Worm (Caenorhabditis elegans): ENCODE results near the gene grd-8.

- TF ChIP-seq nhr-237 (tag; optimal IDR thresholded peaks at IDR 0.05): no peak
- TF ChIP-seq nhr-76 (tag; optimal IDR thresholded peaks at IDR 0.05): no peak
- no peak for TF ChIP-seq unc-62 (GFP tag; optimal IDR thresholded peaks at IDR 0.05)
- no peak for TF ChIP-seq nhr-28 (tag; optimal IDR thresholded peaks at IDR 0.05)
- TF ChIP-seq zip-8 (tag; optimal IDR thresholded peaks at IDR 0.05): no peak
- no peak for TF ChIP-seq nhr-12 (tag; optimal IDR thresholded peaks at IDR 0.05)
- TF ChIP-seq elt-3 (tag; optimal IDR thresholded peaks at IDR 0.05): no peak
- TF ChIP-seq mep-1 (tag; optimal IDR thresholded peaks at IDR 0.05): no peak
- TF ChIP-seq lsy-2 (tag; optimal IDR thresholded peaks at IDR 0.05): no peak
These were observed 13.2 kb downstream of the grd-8 start, which contains the start of gene C37C3.2 for ce11 chrV:7855382-7855994.
